Worm (Caenorhabditis elegans) whole organism, L3 larva: ENCODE results near the gene cdh-9.

ENCODE experiments used
- fos-1 ChIP-seq: fragments of 150-350 bp; optimal IDR thresholded peaks from 2 replicates; lab custom pipeline; 2014; ENCODE audit warnings: missing biosample characterization, missing genetic modification characterization
- nhr-11 ChIP-seq: fragments of 150-350 bp; optimal IDR thresholded peaks from 2 replicates; lab custom pipeline; 2014; ENCODE audit warnings: missing biosample characterization, missing genetic modification characterization
- zag-1 ChIP-seq: fragments of 150-350 bp; optimal IDR thresholded peaks from 2 replicates; lab custom pipeline; 2014; ENCODE audit warnings: missing biosample characterization, missing genetic modification characterization

DNA sequence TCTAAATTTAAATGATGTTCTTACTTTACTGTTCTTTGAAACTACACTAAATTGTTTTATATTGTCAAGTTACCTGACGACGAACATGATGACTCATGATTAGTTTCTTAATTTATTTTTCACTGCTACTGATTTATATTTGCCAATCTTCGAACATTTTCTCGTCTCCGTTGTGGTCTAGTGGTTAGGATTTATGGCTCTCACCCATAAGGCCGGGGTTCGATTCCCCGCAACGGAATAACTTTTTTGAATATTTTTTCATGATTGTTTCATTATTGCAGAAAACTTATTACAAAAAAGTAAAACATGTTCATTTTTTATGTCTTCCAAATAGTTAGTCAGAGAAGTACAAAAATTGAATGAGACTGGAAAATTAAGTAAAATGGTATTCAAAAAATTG lies 36.3 kb upstream of the cdh-9 start:
- TF ChIP-seq zag-1 (tag; lab: Kevin White, UChicago) (no peak), fos-1 (tag; lab: Kevin White, UChicago) (no peak), nhr-11 (no peak)
